Worm (Caenorhabditis elegans) whole organism, L3 larva: ENCODE results near the gene F56D6.18.
A peak's percentile ranks its signal among the peaks of the same experiment; 100 is the strongest.
"Not testable (repeated sequence)": the region's sequence is repeated elsewhere in the genome, so short reads cannot be mapped to it uniquely, and the experiment has no call there.

Source experiments
- R02D3.7 ChIP-seq: fragments of 150-350 bp; optimal IDR thresholded peaks from 2 replicates; lab custom pipeline; 2014; ENCODE audit warnings: missing biosample characterization, missing genetic modification characterization
- aly-2 ChIP-seq: fragments of 150-350 bp; optimal IDR thresholded peaks from 2 replicates; lab custom pipeline; 2014; ENCODE audit warnings: missing biosample characterization, missing genetic modification characterization
- ceh-16 ChIP-seq: sonication (generic microtip); optimal IDR thresholded peaks from 2 replicates; lab custom pipeline; 2017; ENCODE audit warnings: missing biosample characterization, missing genetic modification characterization
- ceh-82 ChIP-seq: fragments of 150-350 bp; optimal IDR thresholded peaks from 2 replicates; lab custom pipeline; 2014; ENCODE audit warnings: missing biosample characterization, missing genetic modification characterization
- ceh-9 ChIP-seq: sonication (generic microtip); optimal IDR thresholded peaks from 2 replicates; lab custom pipeline; 2018; ENCODE audit warnings: missing biosample characterization, missing genetic modification characterization
- daf-12 ChIP-seq: fragments of 150-350 bp; optimal IDR thresholded peaks from 2 replicates; lab custom pipeline; 2014; ENCODE audit warnings: missing biosample characterization, missing genetic modification reagents, missing genetic modification characterization
- egl-27 ChIP-seq: sonication (generic microtip); optimal IDR thresholded peaks from 4 replicates; lab custom pipeline; 2017; ENCODE audit warnings: missing biosample characterization, missing genetic modification reagents, missing genetic modification characterization
- egl-5 ChIP-seq: fragments of 150-350 bp; optimal IDR thresholded peaks from 2 replicates; lab custom pipeline; 2017; ENCODE audit warnings: missing biosample characterization, missing genetic modification reagents, missing genetic modification characterization, inconsistent platforms
- elt-1 ChIP-seq: fragments of 150-350 bp; optimal IDR thresholded peaks from 2 replicates; lab custom pipeline; 2014; ENCODE audit warnings: missing biosample characterization, missing genetic modification characterization
- elt-2 ChIP-seq: sonication (generic microtip); optimal IDR thresholded peaks from 2 replicates; lab custom pipeline; 2016; ENCODE audit warnings: missing genetic modification reagents, mild to moderate bottlenecking, missing genetic modification characterization, missing compliant biosample characterization
- elt-3 ChIP-seq, 3 experiments: fragments of 150-350 bp in 1 of 3; sonication (generic microtip) in 2 of 3; optimal IDR thresholded peaks; 2 replicates in 2 of 3; 4 replicates in 1 of 3; lab custom pipeline; 2014 to 2017; ENCODE audit warnings: missing biosample characterization in 3 of 3, missing genetic modification characterization in 3 of 3
- eor-1 ChIP-seq, 2 experiments: fragments of 150-350 bp; optimal IDR thresholded peaks; 2 replicates each; lab custom pipeline; 2014 to 2018; ENCODE audit warnings: missing biosample characterization in 2 of 2, missing genetic modification characterization in 2 of 2
- fkh-10 ChIP-seq: sonication (generic microtip); optimal IDR thresholded peaks from 2 replicates; lab custom pipeline; 2017; ENCODE audit warnings: missing biosample characterization, missing genetic modification reagents, missing genetic modification characterization
- fkh-2 ChIP-seq: fragments of 150-350 bp; optimal IDR thresholded peaks from 2 replicates; lab custom pipeline; 2014; ENCODE audit warnings: missing biosample characterization, missing genetic modification reagents, missing genetic modification characterization
- fos-1 ChIP-seq: fragments of 150-350 bp; optimal IDR thresholded peaks from 2 replicates; lab custom pipeline; 2014; ENCODE audit warnings: missing biosample characterization, missing genetic modification characterization
- jun-1 ChIP-seq: fragments of 150-350 bp; optimal IDR thresholded peaks from 2 replicates; lab custom pipeline; 2014; ENCODE audit warnings: missing biosample characterization, missing genetic modification reagents, missing genetic modification characterization
- lin-15B ChIP-seq: fragments of 150-350 bp; optimal IDR thresholded peaks from 2 replicates; lab custom pipeline; 2014; ENCODE audit warnings: missing biosample characterization, missing genetic modification characterization
- lin-39 ChIP-seq: fragments of 150-350 bp; optimal IDR thresholded peaks from 2 replicates; lab custom pipeline; 2018; ENCODE audit warnings: missing biosample characterization, missing genetic modification reagents, missing genetic modification characterization
- lsy-12 ChIP-seq: sonication (generic microtip); optimal IDR thresholded peaks from 2 replicates; lab custom pipeline; 2016; ENCODE audit warnings: mild to moderate bottlenecking, missing genetic modification characterization, missing compliant biosample characterization
- mdl-1 ChIP-seq: fragments of 150-350 bp; optimal IDR thresholded peaks from 2 replicates; lab custom pipeline; 2014; ENCODE audit warnings: missing biosample characterization, missing genetic modification characterization
- mml-1 ChIP-seq: fragments of 150-350 bp; sonication (generic microtip); optimal IDR thresholded peaks from 3 replicates; lab custom pipeline; 2014; ENCODE audit warnings: missing biosample characterization, missing genetic modification characterization
- nfya-1 ChIP-seq: sonication (generic microtip); optimal IDR thresholded peaks from 2 replicates; lab custom pipeline; 2017; ENCODE audit warnings: missing genetic modification characterization, mild to moderate bottlenecking, missing compliant biosample characterization, antibody characterized with exemption, moderate library complexity; ENCODE audit not compliant: insufficient read depth
- nhr-11 ChIP-seq: fragments of 150-350 bp; optimal IDR thresholded peaks from 2 replicates; lab custom pipeline; 2014; ENCODE audit warnings: missing biosample characterization, missing genetic modification characterization
- nhr-12 ChIP-seq: fragments of 150-350 bp; optimal IDR thresholded peaks from 2 replicates; lab custom pipeline; 2014; ENCODE audit warnings: missing biosample characterization, missing genetic modification characterization
- nhr-23 ChIP-seq: fragments of 150-350 bp; optimal IDR thresholded peaks from 2 replicates; lab custom pipeline; 2014; ENCODE audit warnings: missing biosample characterization, missing genetic modification reagents, missing genetic modification characterization
- nhr-237 ChIP-seq: fragments of 150-350 bp; optimal IDR thresholded peaks from 2 replicates; lab custom pipeline; 2014; ENCODE audit warnings: missing biosample characterization, missing genetic modification characterization
- nhr-25 ChIP-seq: sonication (generic microtip); optimal IDR thresholded peaks from 2 replicates; lab custom pipeline; 2017; ENCODE audit warnings: missing biosample characterization, missing genetic modification characterization
- nhr-43 ChIP-seq: sonication (generic microtip); optimal IDR thresholded peaks from 2 replicates; lab custom pipeline; 2016; ENCODE audit warnings: mild to moderate bottlenecking, missing genetic modification characterization, missing compliant biosample characterization; ENCODE audit not compliant: poor library complexity, severe bottlenecking
- nhr-67 ChIP-seq: fragments of 150-350 bp; optimal IDR thresholded peaks from 2 replicates; lab custom pipeline; 2014; ENCODE audit warnings: missing biosample characterization, missing genetic modification characterization
- nhr-76 ChIP-seq: fragments of 150-350 bp; sonication (generic microtip); optimal IDR thresholded peaks from 5 replicates; lab custom pipeline; 2014; ENCODE audit warnings: missing biosample characterization, missing genetic modification characterization
- pha-4 ChIP-seq: fragments of 150-350 bp; optimal IDR thresholded peaks from 2 replicates; lab custom pipeline; 2014; ENCODE audit warnings: missing biosample characterization, missing genetic modification reagents, missing genetic modification characterization
- pqm-1 ChIP-seq: fragments of 150-350 bp; optimal IDR thresholded peaks from 2 replicates; lab custom pipeline; 2017; ENCODE audit warnings: missing biosample characterization, missing genetic modification characterization, inconsistent platforms
- sea-2 ChIP-seq: fragments of 150-350 bp; sonication (generic microtip); optimal IDR thresholded peaks from 4 replicates; lab custom pipeline; 2014; ENCODE audit warnings: missing biosample characterization, missing genetic modification reagents, missing genetic modification characterization
- skn-1 ChIP-seq: fragments of 150-350 bp; optimal IDR thresholded peaks from 2 replicates; lab custom pipeline; 2014; ENCODE audit warnings: missing biosample characterization, missing genetic modification characterization
- snpc-4 ChIP-seq: fragments of 150-350 bp; optimal IDR thresholded peaks from 2 replicates; lab custom pipeline; 2014; ENCODE audit warnings: missing biosample characterization, missing genetic modification characterization
- unc-39 ChIP-seq: sonication (generic microtip); optimal IDR thresholded peaks from 4 replicates; lab custom pipeline; 2017; ENCODE audit warnings: missing biosample characterization, missing genetic modification characterization
- unc-62 ChIP-seq: fragments of 150-350 bp; sonication (generic microtip); optimal IDR thresholded peaks from 4 replicates; lab custom pipeline; 2014; ENCODE audit warnings: missing biosample characterization, missing genetic modification reagents, missing genetic modification characterization
- zag-1 ChIP-seq: fragments of 150-350 bp; optimal IDR thresholded peaks from 2 replicates; lab custom pipeline; 2014; ENCODE audit warnings: missing biosample characterization, missing genetic modification characterization
- ztf-11 ChIP-seq: fragments of 150-350 bp; optimal IDR thresholded peaks from 2 replicates; lab custom pipeline; 2014; ENCODE audit warnings: missing biosample characterization, missing genetic modification characterization

Gene F56D6.18

ce11 chrIV:3911848-3912247 lies at the start of gene F56D6.18:
Gene F56D6.18, minus strand, starts transcription at chrIV:3911948.
- not testable (repeated sequence) for TF ChIP-seq mml-1, lin-39, R02D3.7 (tag; lab: Kevin White, UChicago)
- TF ChIP-seq, all 47 proteins: peak for 0; not testable (repeated sequence) for 47

ce11 chrIV:3960396-3960795 lies 48.6 kb upstream of the F56D6.18 start, which contains the start of gene clec-75:
Gene clec-75, plus strand, starts transcription at chrIV:3960734.
- TF ChIP-seq jun-1, result peak; percentile 20
- no peak for TF ChIP-seq lin-15B (tag; lab: Kevin White, UChicago)
- no peak for TF ChIP-seq lin-39 (tag; lab: Kevin White, UChicago)
- no peak for TF ChIP-seq skn-1 (tag; lab: Kevin White, UChicago)
- TF ChIP-seq unc-62, result no peak
- no peak for TF ChIP-seq aly-2 (tag; lab: Kevin White, UChicago)
- TF ChIP-seq mdl-1 (tag; lab: Kevin White, UChicago), result no peak
- TF ChIP-seq nhr-23 (tag; lab: Kevin White, UChicago), result no peak
- TF ChIP-seq pqm-1 (tag; lab: Kevin White, UChicago), result peak; percentile 42
- peak; percentile 63 for TF ChIP-seq elt-2
- no peak for TF ChIP-seq fkh-10
- TF ChIP-seq fkh-2 (tag; lab: Kevin White, UChicago), result no peak
- TF ChIP-seq nhr-43, result no peak
- no peak for TF ChIP-seq nhr-76
- TF ChIP-seq, all 47 proteins: peak for 3

- TF ChIP-seq sea-2 (GFP tag; lab: Kevin White, UChicago) (no peak), elt-1 (tag; lab: Kevin White, UChicago) (no peak), egl-5 (tag; lab: Kevin White, UChicago) (no peak), eor-1 (tag; optimal IDR thresholded peaks at IDR 0.05; lab: Kevin White, UChicago) (no peak), elt-3 (tag; optimal IDR thresholded peaks at IDR 0.05; lab: Kevin White, UChicago) (no peak), nfya-1 (tag; lab: Kevin White, UChicago) (no peak), snpc-4 (tag; lab: Kevin White, UChicago) (no peak), nhr-25 (tag; lab: Kevin White, UChicago) (no peak), lin-15B (tag; lab: Kevin White, UChicago) (no peak), skn-1 (tag; lab: Kevin White, UChicago) (no peak), nhr-12 (tag; lab: Kevin White, UChicago) (no peak), pha-4 (tag; lab: Kevin White, UChicago) (no peak), ceh-9 (no peak), unc-39 (tag; lab: Kevin White, UChicago) (no peak), nhr-43 (no peak), mdl-1 (tag; lab: Kevin White, UChicago) (no peak), unc-62 (no peak), nhr-67 (no peak), egl-27 (tag; lab: Kevin White, UChicago) (no peak)
Observed at ce11 chrIV:3956705-3957104, 45.0 kb upstream of the F56D6.18 start, which contains the start of gene clec-74. Gene clec-74, plus strand, starts transcription at chrIV:3957005.

- TF ChIP-seq mml-1 (tag; lab: Kevin White, UChicago) (no peak), daf-12 (tag; lab: Kevin White, UChicago) (no peak), nhr-237 (tag; lab: Kevin White, UChicago) (no peak), egl-27 (tag; lab: Kevin White, UChicago) (no peak), jun-1 (no peak), ceh-9 (no peak), ztf-11 (tag; lab: Kevin White, UChicago) (no peak), ceh-16 (no peak), nhr-67 (no peak), lsy-12 (tag; lab: Kevin White, UChicago) (no peak), fos-1 (tag; lab: Kevin White, UChicago) (no peak), aly-2 (tag; lab: Kevin White, UChicago) (no peak), fkh-10 (no peak), zag-1 (no peak), egl-5 (tag; lab: Kevin White, UChicago) (no peak), lin-15B (tag; lab: Kevin White, UChicago) (no peak), nhr-11 (tag; lab: Kevin White, UChicago) (no peak), nhr-76 (no peak), ceh-82 (tag; lab: Kevin White, UChicago) (no peak), unc-39 (tag; lab: Kevin White, UChicago) (no peak)
- TF ChIP-seq, all 47 proteins: peak for 0
Observed at ce11 chrIV:3956095-3956494, 44.3 kb upstream of the F56D6.18 start, which contains the start of gene clec-73. Gene clec-73, minus strand, starts transcription at chrIV:3956195.
